Fruit fly (Drosophila melanogaster) whole organism, embryonic: ENCODE measurements around the gene CG12075.

ENCODE experiments used
- Bdp1 ChIP-seq: fragments of 200-800 bp; sonication (Bioruptor generic); optimal IDR thresholded peaks from 3 replicates; lab custom pipeline; 2016; ENCODE audit warnings: missing biosample characterization, missing genetic modification characterization
- Bgb ChIP-seq: fragments of 200-800 bp; sonication (Bioruptor generic); IDR thresholded peaks from 2 replicates; pipeline ENCODE4 v1.3.6; 2022; ENCODE audit warnings: missing biosample characterization, missing genetic modification characterization; ENCODE audit not compliant: partially characterized antibody
- CG10274 ChIP-seq: fragments of 200-800 bp; sonication (Bioruptor generic); optimal IDR thresholded peaks from 3 replicates; lab custom pipeline; 2017; ENCODE audit warnings: missing biosample characterization, mild to moderate bottlenecking, missing genetic modification characterization
- CG10543 ChIP-seq: fragments of 200-800 bp; sonication (Bioruptor generic); optimal IDR thresholded peaks from 3 replicates; lab custom pipeline; 2017; ENCODE audit warnings: missing biosample characterization, mild to moderate bottlenecking, missing genetic modification characterization, moderate library complexity
- CG10959 ChIP-seq: fragments of 200-800 bp; sonication (Bioruptor generic); IDR thresholded peaks from 2 replicates; pipeline ENCODE4 v1.3.6; 2022; ENCODE audit warnings: missing biosample characterization, missing genetic modification characterization
- CG14050 ChIP-seq: fragments of 200-800 bp; sonication (Bioruptor generic); IDR thresholded peaks from 3 replicates; pipeline ENCODE4 v1.3.6; 2022; ENCODE audit warnings: missing biosample characterization, missing genetic modification characterization
- CG14441 ChIP-seq: fragments of 200-800 bp; sonication (Bioruptor generic); IDR thresholded peaks from 2 replicates; pipeline ENCODE4 v1.3.6; 2022; ENCODE audit warnings: missing biosample characterization, missing genetic modification characterization
- CG18764 ChIP-seq: fragments of 200-800 bp; sonication (Bioruptor generic); optimal IDR thresholded peaks from 3 replicates; lab custom pipeline; 2016; ENCODE audit warnings: missing biosample characterization, missing genetic modification characterization
- CG31224 ChIP-seq: fragments of 200-800 bp; sonication (Bioruptor generic); IDR thresholded peaks from 2 replicates; pipeline ENCODE4 v1.3.6; 2022; ENCODE audit warnings: missing biosample characterization, missing genetic modification characterization
- CG4282 ChIP-seq: fragments of 200-800 bp; sonication (Bioruptor generic); optimal IDR thresholded peaks from 2 replicates; lab custom pipeline; 2016; ENCODE audit warnings: missing biosample characterization, missing genetic modification characterization
- CG5245 ChIP-seq: fragments of 200-800 bp; sonication (Bioruptor generic); optimal IDR thresholded peaks from 3 replicates; lab custom pipeline; 2016; ENCODE audit warnings: missing biosample characterization, missing genetic modification characterization
- CG7357 ChIP-seq: fragments of 200-800 bp; sonication (Bioruptor generic); IDR thresholded peaks from 3 replicates; pipeline ENCODE4 v1.3.6; 2022; ENCODE audit warnings: missing biosample characterization, missing genetic modification characterization
- CG7786 ChIP-seq: fragments of 200-800 bp; sonication (Bioruptor generic); optimal IDR thresholded peaks from 2 replicates; lab custom pipeline; 2016; ENCODE audit warnings: missing biosample characterization, missing genetic modification characterization
- CG8281 ChIP-seq: fragments of 200-800 bp; sonication (Bioruptor generic); optimal IDR thresholded peaks from 2 replicates; lab custom pipeline; 2018; ENCODE audit warnings: missing biosample characterization, mild to moderate bottlenecking, missing genetic modification characterization, moderate library complexity
- CG8359 ChIP-seq: fragments of 200-800 bp; sonication (Bioruptor generic); optimal IDR thresholded peaks from 2 replicates; lab custom pipeline; 2017; ENCODE audit warnings: missing biosample characterization, mild to moderate bottlenecking, missing genetic modification characterization, borderline replicate concordance
- D19B ChIP-seq: fragments of 200-800 bp; sonication (Bioruptor generic); optimal IDR thresholded peaks from 2 replicates; lab custom pipeline; 2017; ENCODE audit warnings: missing biosample characterization, mild to moderate bottlenecking, missing genetic modification characterization
- Dbx ChIP-seq: fragments of 200-800 bp; sonication (Bioruptor generic); IDR thresholded peaks from 3 replicates; pipeline ENCODE4 v1.3.6; 2022; ENCODE audit warnings: missing biosample characterization, missing genetic modification characterization
- Dip2 ChIP-seq: fragments of 200-800 bp; sonication (Bioruptor generic); IDR thresholded peaks from 2 replicates; pipeline ENCODE4 v1.3.6; 2022; ENCODE audit warnings: missing biosample characterization, missing genetic modification characterization
- Dll ChIP-seq: fragments of 200-800 bp; sonication (Bioruptor generic); IDR thresholded peaks from 4 replicates; pipeline ENCODE4 v1.3.6; 2022; ENCODE audit warnings: missing biosample characterization, missing genetic modification characterization; ENCODE audit not compliant: partially characterized antibody
- Eip74EF ChIP-seq, 2 experiments: fragments of 200-800 bp in 1 of 2; fragments of >200 bp in 1 of 2; sonication (Bioruptor generic) in 1 of 2; optimal IDR thresholded peaks; 2 replicates each; lab custom pipeline; 2017 to 2019; ENCODE audit warnings: missing biosample characterization in 2 of 2, missing genetic modification characterization in 2 of 2, mild to moderate bottlenecking in 1 of 2, moderate library complexity in 1 of 2
- HHEX ChIP-seq: fragments of 200-800 bp; sonication (Bioruptor generic); optimal IDR thresholded peaks from 3 replicates; lab custom pipeline; 2017; ENCODE audit warnings: missing biosample characterization, mild to moderate bottlenecking, missing genetic modification characterization, missing genetic modification reagents
- Meics ChIP-seq: fragments of 200-800 bp; sonication (Bioruptor generic); optimal IDR thresholded peaks from 2 replicates; lab custom pipeline; 2017; ENCODE audit warnings: missing biosample characterization, mild to moderate bottlenecking, missing genetic modification characterization
- Ptx1 ChIP-seq: fragments of 200-800 bp; sonication (Bioruptor generic); IDR thresholded peaks from 2 replicates; pipeline ENCODE4 v1.3.6; 2022; ENCODE audit warnings: missing biosample characterization, missing genetic modification characterization
- Rfx ChIP-seq: fragments of 200-800 bp; sonication (Bioruptor generic); IDR thresholded peaks from 2 replicates; pipeline ENCODE4 v1.3.6; 2022; ENCODE audit warnings: missing biosample characterization, missing genetic modification characterization
- Scr ChIP-seq: fragments of 200-800 bp; sonication (Bioruptor generic); IDR thresholded peaks from 2 replicates; pipeline ENCODE4 v1.3.6; 2022; ENCODE audit warnings: missing biosample characterization, missing genetic modification characterization; ENCODE audit not compliant: partially characterized antibody
- Side ChIP-seq: fragments of 200-800 bp; sonication (Bioruptor generic); optimal IDR thresholded peaks from 2 replicates; lab custom pipeline; 2016; ENCODE audit warnings: missing biosample characterization, missing genetic modification characterization
- TFAM ChIP-seq: fragments of 200-800 bp; sonication (Bioruptor generic); optimal IDR thresholded peaks from 2 replicates; lab custom pipeline; 2017; ENCODE audit warnings: missing biosample characterization, missing genetic modification characterization, inconsistent platforms
- ato ChIP-seq: fragments of 200-800 bp; sonication (Bioruptor generic); IDR thresholded peaks from 2 replicates; pipeline ENCODE4 v1.3.6; 2022; ENCODE audit warnings: missing biosample characterization, missing genetic modification characterization; ENCODE audit not compliant: partially characterized antibody
- chif ChIP-seq, 2 experiments: fragments of 200-800 bp; sonication (Bioruptor generic); optimal IDR thresholded peaks; 3 replicates each; lab custom pipeline; 2016; ENCODE audit warnings: missing biosample characterization in 2 of 2, missing genetic modification characterization in 2 of 2
- chinmo ChIP-seq: fragments of 200-800 bp; sonication (Bioruptor generic); IDR thresholded peaks from 4 replicates; pipeline ENCODE4 v1.3.6; 2022; ENCODE audit warnings: missing biosample characterization, missing genetic modification characterization; ENCODE audit not compliant: partially characterized antibody
- cwo ChIP-seq: fragments of 200-800 bp; sonication (Bioruptor generic); optimal IDR thresholded peaks from 3 replicates; lab custom pipeline; 2017; ENCODE audit warnings: missing biosample characterization, missing genetic modification characterization, mild to moderate bottlenecking, moderate library complexity, missing genetic modification reagents
- danr ChIP-seq: fragments of 200-800 bp; sonication (Bioruptor generic); IDR thresholded peaks from 2 replicates; pipeline ENCODE4 v1.3.6; 2022; ENCODE audit warnings: missing biosample characterization, missing genetic modification characterization
- dmrt99B ChIP-seq: fragments of 200-800 bp; sonication (Bioruptor generic); optimal IDR thresholded peaks from 2 replicates; lab custom pipeline; 2018; ENCODE audit warnings: missing biosample characterization, mild to moderate bottlenecking, missing genetic modification characterization, moderate library complexity
- fd3F ChIP-seq: fragments of 200-800 bp; sonication (Bioruptor generic); optimal IDR thresholded peaks from 2 replicates; lab custom pipeline; 2018; ENCODE audit warnings: missing biosample characterization, mild to moderate bottlenecking, missing genetic modification characterization, moderate library complexity
- gcm ChIP-seq: fragments of 200-800 bp; sonication (Bioruptor generic); optimal IDR thresholded peaks from 2 replicates; lab custom pipeline; 2019; ENCODE audit warnings: missing biosample characterization, mild to moderate bottlenecking, missing genetic modification characterization, moderate library complexity
- kni ChIP-seq: fragments of 200-800 bp; sonication (Bioruptor generic); optimal IDR thresholded peaks from 3 replicates; lab custom pipeline; 2017; ENCODE audit warnings: mild to moderate bottlenecking, missing biosample characterization, missing genetic modification reagents, missing genetic modification characterization
- lola ChIP-seq, 3 experiments: fragments of >200 bp in 2 of 3; fragments of 200-800 bp in 1 of 3; sonication (Bioruptor generic) in 1 of 3; optimal IDR thresholded peaks; 2 replicates each; lab custom pipeline; 2017 to 2019; ENCODE audit warnings: missing biosample characterization in 3 of 3, missing genetic modification characterization in 3 of 3, mild to moderate bottlenecking in 1 of 3, moderate library complexity in 1 of 3
- luna ChIP-seq: fragments of 200-800 bp; sonication (Bioruptor generic); optimal IDR thresholded peaks from 2 replicates; lab custom pipeline; 2016; ENCODE audit warnings: missing biosample characterization, missing genetic modification characterization
- nerfin-2 ChIP-seq: fragments of 200-800 bp; sonication (Bioruptor generic); IDR thresholded peaks from 2 replicates; pipeline ENCODE4 v1.3.6; 2022; ENCODE audit warnings: missing biosample characterization, missing genetic modification characterization; ENCODE audit not compliant: partially characterized antibody
- pan ChIP-seq, 4 experiments: fragments of >200 bp in 3 of 4; fragments of 200-800 bp in 1 of 4; sonication (Bioruptor generic) in 1 of 4; optimal IDR thresholded peaks in 3 of 4; IDR thresholded peaks in 1 of 4; 2 replicates each; pipeline versions ENCODE4 v1.3.6 to Lab custom; 2017 to 2022; ENCODE audit warnings: missing biosample characterization in 2 of 4, missing genetic modification characterization in 2 of 4, mixed read lengths in 1 of 4
- ro ChIP-seq: fragments of 200-800 bp; sonication (Bioruptor generic); IDR thresholded peaks from 2 replicates; pipeline ENCODE4 v1.3.6; 2022; ENCODE audit warnings: missing biosample characterization, missing genetic modification characterization
- sd ChIP-seq: fragments of 200-800 bp; sonication (Bioruptor generic); optimal IDR thresholded peaks from 3 replicates; lab custom pipeline; 2018; ENCODE audit warnings: missing biosample characterization, mild to moderate bottlenecking, missing genetic modification characterization, moderate library complexity
- sens ChIP-seq: fragments of 200-800 bp; sonication (Bioruptor generic); peaks from one replicate; lab custom pipeline; 2016; ENCODE audit warnings: missing biosample characterization, missing genetic modification characterization
- sna ChIP-seq: fragments of 200-800 bp; sonication (Bioruptor generic); IDR thresholded peaks from 2 replicates; pipeline ENCODE4 v1.3.6; 2022; ENCODE audit warnings: missing biosample characterization, missing genetic modification characterization; ENCODE audit not compliant: partially characterized antibody
- sqz ChIP-seq: fragments of 200-800 bp; sonication (Bioruptor generic); optimal IDR thresholded peaks from 3 replicates; lab custom pipeline; 2018; ENCODE audit warnings: missing biosample characterization, mild to moderate bottlenecking, missing genetic modification characterization
- tap ChIP-seq: fragments of 200-800 bp; optimal IDR thresholded peaks from 3 replicates; lab custom pipeline; 2019; ENCODE audit warnings: missing biosample characterization, mild to moderate bottlenecking, missing genetic modification characterization, moderate library complexity
- toy ChIP-seq: fragments of 200-800 bp; sonication (Bioruptor generic); IDR thresholded peaks from 2 replicates; pipeline ENCODE4 v1.3.6; 2022; ENCODE audit warnings: missing biosample characterization, missing genetic modification characterization
- twi ChIP-seq: fragments of 200-800 bp; optimal IDR thresholded peaks from 2 replicates; lab custom pipeline; 2019; ENCODE audit warnings: missing biosample characterization, mild to moderate bottlenecking, missing genetic modification characterization, moderate library complexity
- zen ChIP-seq: fragments of 200-800 bp; sonication (Bioruptor generic); optimal IDR thresholded peaks from 3 replicates; lab custom pipeline; 2018; ENCODE audit warnings: missing biosample characterization, mild to moderate bottlenecking, missing genetic modification characterization, moderate library complexity

Gene CG12075

DNA sequence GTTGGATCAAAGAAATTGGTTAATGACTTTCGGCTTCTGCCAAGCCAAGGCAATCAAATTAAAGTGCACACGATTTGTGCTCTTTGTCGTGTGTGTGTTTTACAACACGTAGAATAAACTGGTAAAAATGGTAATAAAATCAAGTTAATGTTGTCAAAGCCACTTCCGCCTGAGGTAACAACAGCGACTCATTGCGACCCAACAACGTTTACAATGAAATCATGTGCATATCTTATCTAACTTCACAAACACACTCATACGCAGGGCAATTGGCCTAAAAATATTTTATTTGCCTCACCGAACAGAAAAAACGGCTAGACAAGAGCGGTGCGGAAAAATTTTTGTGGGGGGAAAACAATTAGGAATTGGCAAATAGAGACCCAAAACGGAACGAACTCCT lies 47.1 kb downstream of the CG12075 start (continued):
- TF ChIP-seq Dip2 (GFP tag; lab: Robert Waterston, UW) (no peak), Side (no peak), CG10543 (GFP tag; lab: Kevin White, UChicago) (peak; percentile 19), Ptx1 (GFP tag; lab: Robert Waterston, UW) (no peak), nerfin-2 (GFP tag; lab: Robert Waterston, UW) (no peak), CG8281 (peak; percentile 6), chif (GFP tag; optimal IDR thresholded peaks at IDR 0.05; lab: Kevin White, UChicago) (no peak), HHEX (GFP tag; lab: Kevin White, UChicago) (peak; percentile 16), Eip74EF (GFP tag; optimal IDR thresholded peaks at IDR 0.05; lab: Kevin White, UChicago) (peak in 1 of 2 experiments; percentile 82), cwo (GFP tag; lab: Kevin White, UChicago) (peak; percentile 8), D19B (no peak), sd (peak; percentile 10), Meics (GFP tag; lab: Kevin White, UChicago) (no peak), kni (peak; percentile 66), Dll (GFP tag; lab: Robert Waterston, UW) (no peak), dmrt99B (no peak)

DNA sequence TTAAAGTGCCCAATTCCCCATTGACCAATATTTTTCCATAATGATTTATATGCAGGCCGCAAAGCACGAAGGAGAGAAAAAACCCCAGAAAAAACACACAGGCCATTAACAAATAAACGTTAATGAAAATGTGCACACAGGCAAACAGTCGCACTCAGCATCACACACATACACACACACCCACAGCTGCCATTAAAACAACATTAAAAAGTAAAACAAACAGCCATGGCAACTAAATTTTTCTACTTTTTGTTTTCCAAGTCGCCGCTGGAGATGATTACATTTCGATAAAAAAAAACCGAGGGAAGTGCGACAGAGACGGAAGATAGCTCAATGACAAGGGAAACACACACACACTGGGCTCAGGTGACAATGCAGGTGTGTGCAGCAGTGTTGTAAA lies 49.3 kb downstream of the CG12075 start:
- TF ChIP-seq fd3F (GFP tag; lab: Kevin White, UChicago) (no peak), CG14441 (GFP tag; lab: Robert Waterston, UW) (0 out of 2 replicates have a peak, but pooled peaks have one; percentile 24), CG8359 (GFP tag; lab: Kevin White, UChicago) (no peak), CG5245 (GFP tag; lab: Kevin White, UChicago) (no peak), TFAM (GFP tag; lab: Kevin White, UChicago) (no peak), Dbx (no peak), tap (no peak), CG10274 (GFP tag; lab: Kevin White, UChicago) (no peak), twi (no peak), sna (GFP tag; lab: Robert Waterston, UW) (no peak), CG10959 (GFP tag; lab: Robert Waterston, UW) (no peak), Bdp1 (no peak), CG4282 (GFP tag; lab: Kevin White, UChicago) (no peak), ato (GFP tag; lab: Robert Waterston, UW) (no peak), zen (peak; percentile 26), chinmo (GFP tag; lab: Robert Waterston, UW) (0 out of 4 replicates have a peak, but pooled peaks have one; percentile 51), danr (no peak), sens (GFP tag; lab: Kevin White, UChicago) (peak; percentile 61), Scr (GFP tag; lab: Robert Waterston, UW) (no peak), luna (GFP tag; lab: Kevin White, UChicago) (no peak), toy (GFP tag; lab: Robert Waterston, UW) (no peak), CG7786 (GFP tag; lab: Kevin White, UChicago) (no peak), CG18764 (GFP tag; lab: Kevin White, UChicago) (no peak), CG31224 (GFP tag; lab: Robert Waterston, UW) (no peak), pan (optimal IDR thresholded peaks at IDR 0.05; lab: Kevin White, UChicago) (no peak), pan (GFP tag; optimal IDR thresholded peaks at IDR 0.05 in 1 of 2, IDR thresholded peaks at IDR 0.05 in 1 of 2) (peak in 1 of 2 experiments; percentile 21), lola (GFP tag; optimal IDR thresholded peaks at IDR 0.05; lab: Kevin White, UChicago) (no peak), sqz (GFP tag; lab: Kevin White, UChicago) (peak; percentile 64), ro (GFP tag; lab: Robert Waterston, UW) (no peak), CG7357 (GFP tag; lab: Robert Waterston, UW) (no peak), gcm (GFP tag; lab: Kevin White, UChicago) (no peak), Bgb (GFP tag; lab: Robert Waterston, UW) (no peak), Rfx (GFP tag; lab: Robert Waterston, UW) (no peak), CG14050 (GFP tag; lab: Robert Waterston, UW) (no peak)
